Worm (Caenorhabditis elegans): ENCODE measurements around the gene F23F1.4.

- no peak for TF ChIP-seq dao-5 (tag; optimal IDR thresholded peaks at IDR 0.05)
- no peak for TF ChIP-seq him-1 (tag; optimal IDR thresholded peaks at IDR 0.05)
- no peak for TF ChIP-seq W03F9.2 (tag; optimal IDR thresholded peaks at IDR 0.05)
Measured at ce11 chrII:29578-29977, 1.4 kb upstream of the F23F1.4 start.
